Fruit fly (Drosophila melanogaster) whole organism, embryonic: ENCODE measurements around the gene Hexo1.

Experiments
- Bdp1 ChIP-seq: fragments of 200-800 bp; sonication (Bioruptor generic); optimal IDR thresholded peaks from 3 replicates; lab custom pipeline; 2016; ENCODE audit warnings: missing biosample characterization, missing genetic modification characterization
- CG1024 ChIP-seq: fragments of 200-800 bp; sonication (Bioruptor generic); IDR thresholded peaks from 2 replicates; pipeline ENCODE4 v1.3.6; 2022; ENCODE audit warnings: missing biosample characterization, missing genetic modification characterization
- CG10979 ChIP-seq: fragments of 200-800 bp; sonication (Bioruptor generic); optimal IDR thresholded peaks from 2 replicates; lab custom pipeline; 2018; ENCODE audit warnings: missing biosample characterization, mild to moderate bottlenecking, missing genetic modification characterization, moderate library complexity
- CG11398 ChIP-seq: fragments of 200-800 bp; sonication (Bioruptor generic); optimal IDR thresholded peaks from 2 replicates; lab custom pipeline; 2016; ENCODE audit warnings: missing biosample characterization, missing genetic modification characterization
- CG11504 ChIP-seq: fragments of 200-800 bp; sonication (Bioruptor generic); optimal IDR thresholded peaks from 3 replicates; lab custom pipeline; 2019; ENCODE audit warnings: missing biosample characterization, mild to moderate bottlenecking, missing genetic modification characterization, moderate library complexity
- CG12155 ChIP-seq: fragments of 200-800 bp; sonication (Bioruptor generic); optimal IDR thresholded peaks from 3 replicates; lab custom pipeline; 2016; ENCODE audit warnings: missing biosample characterization, missing genetic modification characterization
- CG13624 ChIP-seq: fragments of 200-800 bp; sonication (Bioruptor generic); optimal IDR thresholded peaks from 2 replicates; lab custom pipeline; 2016; ENCODE audit warnings: missing biosample characterization, missing genetic modification characterization
- CG13775 ChIP-seq: fragments of 200-800 bp; sonication (Bioruptor generic); optimal IDR thresholded peaks from 3 replicates; lab custom pipeline; 2017; ENCODE audit warnings: missing biosample characterization, mild to moderate bottlenecking, missing genetic modification characterization
- CG17359 ChIP-seq: fragments of 200-800 bp; sonication (Bioruptor generic); optimal IDR thresholded peaks from 3 replicates; lab custom pipeline; 2018; ENCODE audit warnings: missing biosample characterization, mild to moderate bottlenecking, missing genetic modification characterization, moderate library complexity
- CG17361 ChIP-seq: fragments of 200-800 bp; sonication (Bioruptor generic); IDR thresholded peaks from 3 replicates; pipeline ENCODE4 v1.3.6; 2022; ENCODE audit warnings: missing biosample characterization, missing genetic modification characterization
- CG18262 ChIP-seq: fragments of 200-800 bp; optimal IDR thresholded peaks from 3 replicates; lab custom pipeline; 2019; ENCODE audit warnings: missing biosample characterization, mild to moderate bottlenecking, missing genetic modification characterization, moderate library complexity
- CG2678 ChIP-seq: fragments of 200-800 bp; sonication (Bioruptor generic); optimal IDR thresholded peaks from 3 replicates; lab custom pipeline; 2019; ENCODE audit warnings: missing biosample characterization, mild to moderate bottlenecking, missing genetic modification characterization, moderate library complexity
- CG31224 ChIP-seq: fragments of 200-800 bp; sonication (Bioruptor generic); IDR thresholded peaks from 2 replicates; pipeline ENCODE4 v1.3.6; 2022; ENCODE audit warnings: missing biosample characterization, missing genetic modification characterization
- CG31441 ChIP-seq: fragments of 200-800 bp; sonication (Bioruptor generic); IDR thresholded peaks from 2 replicates; pipeline ENCODE4 v1.3.6; 2022; ENCODE audit warnings: missing biosample characterization, missing genetic modification characterization
- CG3163 ChIP-seq: fragments of 200-800 bp; sonication (Bioruptor generic); optimal IDR thresholded peaks from 3 replicates; lab custom pipeline; 2016; ENCODE audit warnings: missing biosample characterization, missing genetic modification characterization
- CG4424 ChIP-seq: fragments of 200-800 bp; sonication (Bioruptor generic); optimal IDR thresholded peaks from 3 replicates; lab custom pipeline; 2016; ENCODE audit warnings: missing biosample characterization, missing genetic modification characterization
- CG6813 ChIP-seq: fragments of 200-800 bp; sonication (Bioruptor generic); optimal IDR thresholded peaks from 2 replicates; lab custom pipeline; 2017; ENCODE audit warnings: missing biosample characterization, missing genetic modification characterization, mild to moderate bottlenecking, moderate library complexity, missing genetic modification reagents
- CG7372 ChIP-seq: fragments of 200-800 bp; sonication (Bioruptor generic); IDR thresholded peaks from 2 replicates; pipeline ENCODE4 v1.3.6; 2022; ENCODE audit warnings: missing biosample characterization, missing genetic modification characterization
- CG7928 ChIP-seq: fragments of 200-800 bp; sonication (Bioruptor generic); optimal IDR thresholded peaks from 2 replicates; lab custom pipeline; 2017; ENCODE audit warnings: missing biosample characterization, mild to moderate bottlenecking, missing genetic modification characterization
- CG8359 ChIP-seq: fragments of 200-800 bp; sonication (Bioruptor generic); optimal IDR thresholded peaks from 2 replicates; lab custom pipeline; 2017; ENCODE audit warnings: missing biosample characterization, mild to moderate bottlenecking, missing genetic modification characterization, borderline replicate concordance
- CG8765 ChIP-seq: fragments of 200-800 bp; sonication (Bioruptor generic); IDR thresholded peaks from 2 replicates; pipeline ENCODE4 v1.3.6; 2022; ENCODE audit warnings: missing biosample characterization, missing genetic modification characterization
- CG8944 ChIP-seq: fragments of 200-800 bp; sonication (Bioruptor generic); optimal IDR thresholded peaks from 3 replicates; lab custom pipeline; 2016; ENCODE audit warnings: missing biosample characterization, missing genetic modification characterization
- H15 ChIP-seq: fragments of 200-800 bp; sonication (Bioruptor generic); IDR thresholded peaks from 3 replicates; pipeline ENCODE4 v1.3.6; 2022; ENCODE audit warnings: missing biosample characterization, missing genetic modification characterization
- Oaz ChIP-seq: fragments of 200-800 bp; sonication (Bioruptor generic); IDR thresholded peaks from 2 replicates; pipeline ENCODE4 v1.3.6; 2022; ENCODE audit warnings: missing biosample characterization, missing genetic modification characterization
- Pdp1 ChIP-seq, 2 experiments: fragments of 200-800 bp; sonication (Bioruptor generic); optimal IDR thresholded peaks; 3 replicates each; lab custom pipeline; 2016; ENCODE audit warnings: missing biosample characterization in 2 of 2, missing genetic modification characterization in 2 of 2, mild to moderate bottlenecking in 1 of 2, moderate library complexity in 1 of 2
- Sox100B ChIP-seq: fragments of 200-800 bp; sonication (Bioruptor generic); optimal IDR thresholded peaks from 3 replicates; lab custom pipeline; 2018; ENCODE audit warnings: missing biosample characterization, mild to moderate bottlenecking, missing genetic modification characterization
- Sox102F ChIP-seq: fragments of 200-800 bp; sonication (Bioruptor generic); optimal IDR thresholded peaks from 2 replicates; lab custom pipeline; 2018; ENCODE audit warnings: missing biosample characterization, mild to moderate bottlenecking, missing genetic modification characterization, moderate library complexity
- Xrp1 ChIP-seq: fragments of 200-800 bp; sonication (Bioruptor generic); IDR thresholded peaks from 2 replicates; pipeline ENCODE4 v1.3.6; 2022; ENCODE audit warnings: missing biosample characterization, missing genetic modification characterization
- bsh ChIP-seq, 2 experiments: fragments of 200-800 bp; sonication (Bioruptor generic); optimal IDR thresholded peaks; 2 replicates each; lab custom pipeline; 2017 to 2018; ENCODE audit warnings: mild to moderate bottlenecking in 2 of 2, missing biosample characterization in 2 of 2, missing genetic modification characterization in 2 of 2, moderate library complexity in 1 of 2
- caup ChIP-seq: fragments of 200-800 bp; sonication (Bioruptor generic); optimal IDR thresholded peaks from 3 replicates; lab custom pipeline; 2017; ENCODE audit warnings: missing biosample characterization, mild to moderate bottlenecking, missing genetic modification characterization, moderate library complexity; ENCODE audit not compliant: severe bottlenecking
- dimm ChIP-seq: fragments of 200-800 bp; sonication (Bioruptor generic); IDR thresholded peaks from 2 replicates; pipeline ENCODE4 v1.3.6; 2022; ENCODE audit warnings: missing biosample characterization, missing genetic modification characterization
- dysf ChIP-seq: fragments of 200-800 bp; sonication (Bioruptor generic); IDR thresholded peaks from 3 replicates; pipeline ENCODE4 v1.3.6; 2022; ENCODE audit warnings: missing biosample characterization, missing genetic modification characterization
- esg ChIP-seq: fragments of 200-800 bp; sonication (Bioruptor generic); conservative IDR thresholded peaks from 2 replicates; pipeline ENCODE4 v1.3.6; 2022; ENCODE audit warnings: missing biosample characterization, missing genetic modification characterization
- fd96Cb ChIP-seq: fragments of 200-800 bp; sonication (Bioruptor generic); optimal IDR thresholded peaks from 2 replicates; lab custom pipeline; 2018; ENCODE audit warnings: missing biosample characterization, mild to moderate bottlenecking, missing genetic modification characterization, moderate library complexity
- gem ChIP-seq: fragments of 200-800 bp; sonication (Bioruptor generic); optimal IDR thresholded peaks from 2 replicates; lab custom pipeline; 2019; ENCODE audit warnings: missing biosample characterization, mild to moderate bottlenecking, missing genetic modification characterization, moderate library complexity
- gsb-n ChIP-seq: fragments of 200-800 bp; sonication (Bioruptor generic); optimal IDR thresholded peaks from 3 replicates; lab custom pipeline; 2018; ENCODE audit warnings: missing biosample characterization, mild to moderate bottlenecking, missing genetic modification characterization
- kni ChIP-seq: fragments of 200-800 bp; sonication (Bioruptor generic); optimal IDR thresholded peaks from 3 replicates; lab custom pipeline; 2017; ENCODE audit warnings: mild to moderate bottlenecking, missing biosample characterization, missing genetic modification reagents, missing genetic modification characterization
- lola ChIP-seq, 3 experiments: fragments of >200 bp in 2 of 3; fragments of 200-800 bp in 1 of 3; sonication (Bioruptor generic) in 1 of 3; optimal IDR thresholded peaks; 2 replicates each; lab custom pipeline; 2017 to 2019; ENCODE audit warnings: missing biosample characterization in 3 of 3, missing genetic modification characterization in 3 of 3, mild to moderate bottlenecking in 1 of 3, moderate library complexity in 1 of 3
- maf-S ChIP-seq: fragments of 200-800 bp; sonication (Bioruptor generic); optimal IDR thresholded peaks from 2 replicates; lab custom pipeline; 2016; ENCODE audit warnings: missing biosample characterization, missing genetic modification characterization
- phol ChIP-seq: fragments of 200-800 bp; sonication (Bioruptor generic); optimal IDR thresholded peaks from 3 replicates; lab custom pipeline; 2018; ENCODE audit warnings: missing biosample characterization, mild to moderate bottlenecking, missing genetic modification characterization, moderate library complexity
- pros ChIP-seq: fragments of 200-800 bp; sonication (Bioruptor generic); optimal IDR thresholded peaks from 3 replicates; lab custom pipeline; 2019; ENCODE audit warnings: missing biosample characterization, mild to moderate bottlenecking, missing genetic modification characterization, moderate library complexity
- ro ChIP-seq: fragments of 200-800 bp; sonication (Bioruptor generic); IDR thresholded peaks from 2 replicates; pipeline ENCODE4 v1.3.6; 2022; ENCODE audit warnings: missing biosample characterization, missing genetic modification characterization
- row ChIP-seq: fragments of 200-800 bp; sonication (Bioruptor generic); IDR thresholded peaks from 3 replicates; pipeline ENCODE4 v1.3.6; 2022; ENCODE audit warnings: missing biosample characterization, missing genetic modification characterization
- schlank ChIP-seq: fragments of 200-800 bp; sonication (Bioruptor generic); optimal IDR thresholded peaks from 2 replicates; lab custom pipeline; 2018; ENCODE audit warnings: missing biosample characterization, mild to moderate bottlenecking, missing genetic modification characterization
- scrt ChIP-seq: fragments of 200-800 bp; sonication (Bioruptor generic); optimal IDR thresholded peaks from 2 replicates; lab custom pipeline; 2018; ENCODE audit warnings: missing biosample characterization, mild to moderate bottlenecking, missing genetic modification characterization, moderate library complexity
- sens ChIP-seq: fragments of 200-800 bp; sonication (Bioruptor generic); peaks from one replicate; lab custom pipeline; 2016; ENCODE audit warnings: missing biosample characterization, missing genetic modification characterization
- sqz ChIP-seq: fragments of 200-800 bp; sonication (Bioruptor generic); optimal IDR thresholded peaks from 3 replicates; lab custom pipeline; 2018; ENCODE audit warnings: missing biosample characterization, mild to moderate bottlenecking, missing genetic modification characterization
- sr ChIP-seq: fragments of 200-800 bp; sonication (Bioruptor generic); IDR thresholded peaks from 3 replicates; pipeline ENCODE4 v1.3.6; 2022; ENCODE audit warnings: missing biosample characterization, missing genetic modification characterization
- tin ChIP-seq: fragments of 200-800 bp; sonication (Bioruptor generic); optimal IDR thresholded peaks from 3 replicates; lab custom pipeline; 2016; ENCODE audit warnings: missing biosample characterization, missing genetic modification characterization
- vvl ChIP-seq: fragments of 200-800 bp; sonication (Bioruptor generic); IDR thresholded peaks from 2 replicates; pipeline ENCODE4 v1.3.6; 2022; ENCODE audit warnings: missing biosample characterization, missing genetic modification characterization

Hexo1 gene

DNA sequence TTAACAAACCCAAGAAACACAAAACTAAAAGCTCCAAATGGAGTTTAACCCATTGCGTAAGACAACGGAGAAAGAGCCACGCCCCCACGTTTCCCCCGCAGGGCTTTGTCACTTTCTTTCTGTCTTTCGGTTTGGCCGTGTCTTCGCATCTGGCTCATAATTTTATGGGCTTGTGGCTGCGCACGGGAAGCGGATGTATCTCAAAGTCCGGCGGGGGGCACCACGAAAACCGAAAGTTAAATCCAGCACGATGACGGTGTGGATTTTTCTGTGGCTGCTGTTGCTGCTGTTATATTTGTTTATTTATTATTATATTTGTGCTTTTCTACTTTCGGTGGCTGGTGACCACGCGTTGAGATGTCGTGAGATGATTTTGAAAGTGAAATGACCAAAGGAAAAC lies 8.3 kb downstream of the Hexo1 start (continued):
- TF ChIP-seq Pdp1 (GFP tag; optimal IDR thresholded peaks at IDR 0.05; lab: Kevin White, UChicago), result peak in 1 of 2 experiments; percentile 39
- TF ChIP-seq CG8359 (GFP tag; lab: Kevin White, UChicago), result no peak
- TF ChIP-seq pros (GFP tag; lab: Kevin White, UChicago), result peak; percentile 42
- 0 out of 3 replicates have a peak, but pooled peaks have one; percentile 32 for TF ChIP-seq sr (GFP tag; lab: Robert Waterston, UW)
- no peak for TF ChIP-seq CG12155 (GFP tag; lab: Kevin White, UChicago)
- TF ChIP-seq ro, result no peak
- TF ChIP-seq CG13775 (GFP tag; lab: Kevin White, UChicago), result no peak
- no peak for TF ChIP-seq CG31224 (GFP tag; lab: Robert Waterston, UW)
- no peak for TF ChIP-seq CG1024 (GFP tag; lab: Robert Waterston, UW)
- no peak for TF ChIP-seq CG8944 (GFP tag; lab: Kevin White, UChicago)
- no peak for TF ChIP-seq sqz
- peak; percentile 58 for TF ChIP-seq kni (GFP tag; lab: Kevin White, UChicago)
- no peak for TF ChIP-seq H15
- TF ChIP-seq dimm (GFP tag; lab: Robert Waterston, UW), result no peak
- TF ChIP-seq maf-S (GFP tag; lab: Kevin White, UChicago), result no peak
- TF ChIP-seq Bdp1 (GFP tag; lab: Kevin White, UChicago), result no peak
- no peak for TF ChIP-seq CG11398
- TF ChIP-seq Oaz (GFP tag; lab: Robert Waterston, UW), result no peak
- no peak for TF ChIP-seq dysf
- TF ChIP-seq CG13624 (GFP tag; lab: Kevin White, UChicago), result no peak
- no peak for TF ChIP-seq esg (GFP tag; lab: Robert Waterston, UW)
- no peak for TF ChIP-seq CG8765 (GFP tag; lab: Robert Waterston, UW)
- TF ChIP-seq CG4424 (GFP tag; lab: Kevin White, UChicago), result no peak
- no peak for TF ChIP-seq CG7928
- TF ChIP-seq caup, result no peak
- TF ChIP-seq schlank, result no peak
- no peak for TF ChIP-seq tin
- no peak for TF ChIP-seq CG17359 (tag; lab: Kevin White, UChicago)
- no peak for TF ChIP-seq phol (tag; lab: Kevin White, UChicago)
- no peak for TF ChIP-seq Sox102F (GFP tag; lab: Kevin White, UChicago)

dm6 chr3L:4302088-4302487 lies 13.6 kb downstream of the Hexo1 start:
- TF ChIP-seq CG18262 (tag; lab: Kevin White, UChicago) (peak; percentile 29), bsh (GFP tag; optimal IDR thresholded peaks at IDR 0.05; lab: Kevin White, UChicago) (peak in 1 of 2 experiments; percentile 0), sens (peak; percentile 71), CG17361 (GFP tag; lab: Robert Waterston, UW) (peak; percentile 31; the same call in 1 of the 3 replicates), CG7372 (GFP tag; lab: Robert Waterston, UW) (no peak), CG2678 (tag; lab: Kevin White, UChicago) (peak; percentile 3), CG11504 (tag; lab: Kevin White, UChicago) (peak; percentile 20), CG10979 (tag; lab: Kevin White, UChicago) (peak; percentile 27), phol (tag; lab: Kevin White, UChicago) (peak; percentile 15), Sox100B (GFP tag; lab: Kevin White, UChicago) (peak; percentile 4), row (GFP tag; lab: Robert Waterston, UW) (0 out of 3 replicates have a peak, but pooled peaks have one; percentile 6), Sox102F (GFP tag; lab: Kevin White, UChicago) (peak; percentile 7), Xrp1 (GFP tag; lab: Robert Waterston, UW) (no peak), gem (tag; lab: Kevin White, UChicago) (peak; percentile 13), gsb-n (tag; lab: Kevin White, UChicago) (peak; percentile 22), scrt (GFP tag; lab: Kevin White, UChicago) (no peak), CG6813 (GFP tag; lab: Kevin White, UChicago) (no peak), vvl (GFP tag; lab: Robert Waterston, UW) (no peak), CG31441 (GFP tag; lab: Robert Waterston, UW) (0 out of 2 replicates have a peak, but pooled peaks have one; percentile 10), CG3163 (GFP tag; lab: Kevin White, UChicago) (no peak), lola (GFP tag; optimal IDR thresholded peaks at IDR 0.05; lab: Kevin White, UChicago) (peak in 1 of 3 experiments; percentile 8), fd96Cb (tag; lab: Kevin White, UChicago) (peak; percentile 1)
- TF ChIP-seq, all 482 proteins: peak for 16
